Fruit fly (Drosophila melanogaster) whole organism, pupa: ENCODE data around the gene CG7985.

Experiments used
- CG10348 ChIP-seq: fragments of 200-800 bp; sonication (Bioruptor generic); IDR thresholded peaks from 2 replicates; pipeline ENCODE4 v1.3.6; 2022; ENCODE audit warnings: missing biosample characterization, missing genetic modification characterization
- CG12605 ChIP-seq: fragments of 200-800 bp; sonication (Bioruptor generic); IDR thresholded peaks from 2 replicates; pipeline ENCODE4 v1.3.6; 2022; ENCODE audit warnings: missing biosample characterization, missing genetic modification characterization
- CG13204 ChIP-seq: fragments of 200-800 bp; sonication (Bioruptor generic); optimal IDR thresholded peaks from 2 replicates; lab custom pipeline; 2018; ENCODE audit warnings: missing biosample characterization, mild to moderate bottlenecking, missing genetic modification characterization, moderate library complexity
- CG14655 ChIP-seq: fragments of 200-800 bp; sonication (Bioruptor generic); optimal IDR thresholded peaks from 3 replicates; lab custom pipeline; 2017; ENCODE audit warnings: mild to moderate bottlenecking, missing biosample characterization, missing genetic modification reagents, missing genetic modification characterization
- CG15710 ChIP-seq: fragments of 200-800 bp; sonication (Bioruptor generic); optimal IDR thresholded peaks from 2 replicates; lab custom pipeline; 2018; ENCODE audit warnings: missing biosample characterization, mild to moderate bottlenecking, missing genetic modification characterization, moderate library complexity
- CG17806 ChIP-seq: fragments of 200-800 bp; sonication (Bioruptor generic); optimal IDR thresholded peaks from 2 replicates; lab custom pipeline; 2018; ENCODE audit warnings: missing biosample characterization, mild to moderate bottlenecking, missing genetic modification characterization, moderate library complexity
- CG32121 ChIP-seq: fragments of 200-800 bp; sonication (Bioruptor generic); IDR thresholded peaks from 2 replicates; pipeline ENCODE4 v1.3.6; 2022; ENCODE audit warnings: missing biosample characterization, missing genetic modification characterization
- CG34367 ChIP-seq: fragments of 200-800 bp; sonication (Bioruptor generic); optimal IDR thresholded peaks from 2 replicates; lab custom pipeline; 2018; ENCODE audit warnings: missing biosample characterization, mild to moderate bottlenecking, missing genetic modification characterization
- CG4496 ChIP-seq: fragments of 200-800 bp; sonication (Bioruptor generic); IDR thresholded peaks from 3 replicates; pipeline ENCODE4 v1.3.6; 2022; ENCODE audit warnings: missing biosample characterization, missing genetic modification characterization
- CG8159 ChIP-seq: fragments of 200-800 bp; sonication (Bioruptor generic); optimal IDR thresholded peaks from 3 replicates; lab custom pipeline; 2018; ENCODE audit warnings: missing biosample characterization, mild to moderate bottlenecking, missing genetic modification characterization, moderate library complexity
- CG8301 ChIP-seq: fragments of 200-800 bp; sonication (Bioruptor generic); optimal IDR thresholded peaks from 2 replicates; lab custom pipeline; 2018; ENCODE audit warnings: missing biosample characterization, mild to moderate bottlenecking, missing genetic modification characterization
- CG9948 ChIP-seq: fragments of 200-800 bp; sonication (Bioruptor generic); optimal IDR thresholded peaks from 2 replicates; lab custom pipeline; 2018; ENCODE audit warnings: missing biosample characterization, mild to moderate bottlenecking, missing genetic modification characterization, moderate library complexity
- D1 ChIP-seq: fragments of 200-800 bp; sonication (Bioruptor generic); optimal IDR thresholded peaks from 2 replicates; lab custom pipeline; 2018; ENCODE audit warnings: missing biosample characterization, mild to moderate bottlenecking, missing genetic modification characterization, moderate library complexity
- EcR ChIP-seq: fragments of 200-800 bp; sonication (Bioruptor generic); optimal IDR thresholded peaks from 3 replicates; lab custom pipeline; 2019; ENCODE audit warnings: missing biosample characterization, missing genetic modification characterization, mild to moderate bottlenecking, moderate library complexity, missing genetic modification reagents
- Ets98B ChIP-seq: fragments of 200-800 bp; sonication (Bioruptor generic); IDR thresholded peaks from 2 replicates; pipeline ENCODE4 v1.3.6; 2022; ENCODE audit warnings: missing biosample characterization, missing genetic modification characterization
- Pif1A ChIP-seq: fragments of 200-800 bp; sonication (Bioruptor generic); optimal IDR thresholded peaks from 3 replicates; lab custom pipeline; 2016; ENCODE audit warnings: missing biosample characterization, missing genetic modification characterization
- Pif1B ChIP-seq: fragments of 200-800 bp; sonication (Bioruptor generic); optimal IDR thresholded peaks from 3 replicates; lab custom pipeline; 2016; ENCODE audit warnings: missing biosample characterization, missing genetic modification characterization
- Snoo ChIP-seq: fragments of 200-800 bp; sonication (Bioruptor generic); optimal IDR thresholded peaks from 3 replicates; lab custom pipeline; 2017; ENCODE audit warnings: missing biosample characterization, mild to moderate bottlenecking, missing genetic modification characterization, inconsistent platforms
- fd96Ca ChIP-seq: fragments of 200-800 bp; sonication (Bioruptor generic); IDR thresholded peaks from 3 replicates; pipeline ENCODE4 v1.3.6; 2022; ENCODE audit warnings: missing biosample characterization, missing genetic modification characterization
- gl ChIP-seq: fragments of 200-800 bp; sonication (Bioruptor generic); optimal IDR thresholded peaks from 2 replicates; lab custom pipeline; 2018; ENCODE audit warnings: missing biosample characterization, mild to moderate bottlenecking, missing genetic modification characterization
- rn ChIP-seq: fragments of 200-800 bp; sonication (Bioruptor generic); IDR thresholded peaks from 2 replicates; pipeline ENCODE4 v1.3.6; 2022; ENCODE audit warnings: missing biosample characterization, missing genetic modification characterization

CG7985 gene

DNA sequence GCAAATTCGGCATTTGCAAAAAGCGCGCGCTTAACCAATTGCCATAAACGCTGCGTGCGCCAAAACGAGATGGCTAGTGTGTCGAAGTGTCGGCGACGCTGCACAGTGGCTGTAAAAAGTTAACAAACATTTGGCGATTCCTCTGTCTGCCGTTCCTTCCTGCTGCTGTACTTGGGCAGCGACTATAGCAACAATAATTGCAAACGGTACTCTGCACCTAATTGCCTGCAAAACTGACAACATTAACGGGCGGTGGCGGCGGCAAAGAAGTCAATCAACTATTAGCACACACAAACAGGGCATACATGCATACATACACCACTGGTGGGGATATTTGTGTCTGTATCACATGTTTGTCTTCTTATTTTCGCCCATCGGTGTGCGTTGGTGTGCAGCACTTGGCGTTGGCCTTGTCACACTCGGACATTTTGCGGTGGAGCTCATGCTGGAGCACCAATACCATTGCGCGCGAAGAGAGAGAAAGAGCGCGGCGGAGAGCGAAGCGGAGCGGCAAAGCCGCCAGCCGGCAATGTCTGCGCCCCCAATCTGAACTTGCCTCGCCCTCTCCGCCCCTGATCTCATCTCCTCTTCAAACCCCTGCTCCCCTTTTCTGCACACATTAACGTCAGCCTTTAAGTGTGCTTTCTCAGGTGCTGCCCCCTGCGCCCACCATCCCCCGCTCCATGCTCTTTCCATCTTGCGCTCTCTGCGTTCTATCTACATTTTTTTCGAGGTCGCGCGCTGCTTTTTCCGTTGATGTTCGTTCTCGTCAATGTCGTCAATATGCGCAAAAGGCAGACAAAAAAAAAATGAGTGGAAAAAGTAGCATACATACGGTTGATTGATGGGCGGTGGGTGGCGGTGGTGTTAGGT is 44.8 kb downstream of the CG7985 start:
- peak; percentile 4 for TF ChIP-seq CG8301
- TF ChIP-seq EcR (GFP tag; lab: Kevin White, UChicago): peak; percentile 93
- peak; percentile 31 for TF ChIP-seq Snoo (tag; lab: Kevin White, UChicago)
- peak; percentile 36; the same call in 1 of the 2 replicates for TF ChIP-seq CG32121 (GFP tag; lab: Robert Waterston, UW)
- peak; percentile 87 for TF ChIP-seq CG13204
- TF ChIP-seq fd96Ca (GFP tag; lab: Robert Waterston, UW): peak; percentile 39; the same call in 1 of the 3 replicates
- peak; percentile 61 for TF ChIP-seq Ets98B (GFP tag; lab: Robert Waterston, UW)
- TF ChIP-seq CG14655 (GFP tag; lab: Kevin White, UChicago): no peak
- no peak for TF ChIP-seq gl
- no peak for TF ChIP-seq CG8159 (tag; lab: Kevin White, UChicago)
- peak; percentile 2 for TF ChIP-seq Pif1B
- peak; percentile 13; the same call in 1 of the 2 replicates for TF ChIP-seq CG12605 (GFP tag; lab: Robert Waterston, UW)
- TF ChIP-seq Pif1A (GFP tag; lab: Kevin White, UChicago): peak; percentile 19

DNA sequence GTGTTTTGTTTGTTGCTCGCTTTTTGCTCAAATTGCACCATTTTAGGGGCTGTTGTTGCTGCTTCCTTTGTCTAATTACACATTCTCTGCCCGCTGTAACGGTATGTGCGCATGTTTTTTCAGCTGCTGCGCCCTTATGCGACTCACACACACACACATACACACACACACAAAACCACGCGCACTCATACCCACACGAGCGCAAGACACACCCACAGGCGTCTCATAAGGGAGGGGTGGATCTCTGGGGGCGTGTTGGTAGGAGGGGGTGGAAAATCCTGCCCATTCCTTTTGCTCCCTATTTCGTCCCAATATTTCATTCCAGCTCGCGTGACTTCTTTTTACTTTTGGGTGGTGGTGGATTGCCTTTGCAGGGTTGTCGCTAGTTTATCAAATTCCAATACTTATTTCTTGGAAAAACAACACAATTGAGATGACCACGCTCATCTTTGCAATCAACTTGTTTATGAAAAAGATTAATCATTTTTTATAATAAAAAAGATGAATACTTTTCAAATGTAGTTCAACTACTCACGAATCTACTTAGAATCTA is 45.5 kb downstream of the CG7985 start:
- TF ChIP-seq fd96Ca (GFP tag; lab: Robert Waterston, UW) (no peak), CG4496 (GFP tag; lab: Robert Waterston, UW) (0 out of 3 replicates have a peak, but pooled peaks have one; percentile 9)

DNA sequence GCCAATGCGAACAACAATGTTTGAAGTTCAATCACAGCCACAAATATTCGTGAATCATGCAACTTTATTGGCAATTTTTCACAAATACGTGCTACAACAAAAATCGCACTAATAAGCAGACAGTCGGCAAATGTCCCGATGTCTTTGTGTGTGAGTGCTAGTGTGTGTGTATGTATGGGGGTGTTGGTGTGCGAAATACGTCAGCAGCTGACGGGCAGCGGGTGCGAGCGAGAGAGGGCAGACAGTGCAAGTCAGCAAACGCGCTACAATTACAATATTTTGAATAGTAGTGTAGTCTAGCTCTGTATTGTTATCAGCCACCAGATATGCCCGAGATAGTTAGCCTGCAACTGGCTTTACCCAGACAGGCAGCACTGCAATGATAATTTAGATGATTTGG is 46.4 kb downstream of the CG7985 start:
- TF ChIP-seq EcR (GFP tag; lab: Kevin White, UChicago) (no peak), Pif1A (GFP tag; lab: Kevin White, UChicago) (no peak), CG15710 (tag; lab: Kevin White, UChicago) (no peak), CG9948 (tag; lab: Kevin White, UChicago) (no peak), CG4496 (GFP tag; lab: Robert Waterston, UW) (no peak), Pif1B (no peak), Snoo (tag; lab: Kevin White, UChicago) (no peak), CG10348 (no peak), Ets98B (GFP tag; lab: Robert Waterston, UW) (no peak), rn (no peak), CG14655 (GFP tag; lab: Kevin White, UChicago) (no peak), D1 (tag; lab: Kevin White, UChicago) (no peak), CG32121 (GFP tag; lab: Robert Waterston, UW) (no peak)

DNA sequence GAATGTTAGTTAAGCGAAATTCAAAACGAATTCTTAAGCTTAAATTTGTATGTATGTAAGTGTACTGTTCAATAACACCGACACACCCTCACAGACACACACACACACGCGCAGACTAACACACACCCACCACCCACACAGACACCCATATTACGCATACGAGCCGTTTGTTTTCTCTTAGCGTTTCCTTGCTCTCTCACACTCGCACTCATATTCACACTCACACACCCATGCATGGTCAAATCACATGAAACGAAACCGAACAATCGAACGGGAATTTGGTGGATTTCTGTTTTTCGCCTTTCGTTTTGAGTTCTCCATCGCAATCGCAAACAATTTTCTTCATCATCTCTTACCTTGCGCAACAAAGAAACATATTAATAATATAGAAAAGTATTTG is 49.6 kb downstream of the CG7985 start:
- no peak for TF ChIP-seq CG13204
- no peak for TF ChIP-seq CG4496 (GFP tag; lab: Robert Waterston, UW)
- no peak for TF ChIP-seq CG9948 (tag; lab: Kevin White, UChicago)
- TF ChIP-seq Snoo (tag; lab: Kevin White, UChicago): no peak
- peak; percentile 4; the same call in 1 of the 2 replicates for TF ChIP-seq Ets98B (GFP tag; lab: Robert Waterston, UW)
- no peak for TF ChIP-seq gl
- no peak for TF ChIP-seq CG12605 (GFP tag; lab: Robert Waterston, UW)
- TF ChIP-seq fd96Ca (GFP tag; lab: Robert Waterston, UW): no peak

DNA sequence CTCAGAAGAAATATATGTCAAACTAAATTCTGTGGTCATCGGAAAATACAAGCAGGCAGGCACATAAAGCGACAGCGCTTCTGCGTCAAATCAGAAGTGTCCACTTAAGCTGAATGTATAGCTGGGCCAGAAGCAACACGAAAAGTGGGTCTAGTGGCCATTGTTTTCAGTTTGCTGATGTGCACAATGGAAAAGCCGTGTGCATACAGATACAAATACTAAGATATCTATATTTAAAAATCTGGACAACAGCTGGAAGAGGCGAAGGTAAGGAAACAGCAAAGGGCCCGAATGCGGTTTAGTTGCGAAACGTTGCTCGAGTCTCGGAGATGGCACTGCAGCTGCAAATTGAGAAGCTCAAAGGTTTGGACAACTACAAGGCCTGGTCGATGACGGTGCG is 51.2 kb downstream of the CG7985 start, which contains the start of gene CG18598:
CG18598 (plus strand) TSS at position 301 of the 400 bp plus-strand sequence.
- TF ChIP-seq CG8301 (no peak), Snoo (tag; lab: Kevin White, UChicago) (no peak), CG4496 (GFP tag; lab: Robert Waterston, UW) (no peak), rn (no peak), fd96Ca (GFP tag; lab: Robert Waterston, UW) (no peak), CG15710 (tag; lab: Kevin White, UChicago) (no peak), CG10348 (no peak), EcR (GFP tag; lab: Kevin White, UChicago) (no peak), CG32121 (GFP tag; lab: Robert Waterston, UW) (no peak), CG13204 (no peak), CG17806 (tag; lab: Kevin White, UChicago) (no peak)

DNA sequence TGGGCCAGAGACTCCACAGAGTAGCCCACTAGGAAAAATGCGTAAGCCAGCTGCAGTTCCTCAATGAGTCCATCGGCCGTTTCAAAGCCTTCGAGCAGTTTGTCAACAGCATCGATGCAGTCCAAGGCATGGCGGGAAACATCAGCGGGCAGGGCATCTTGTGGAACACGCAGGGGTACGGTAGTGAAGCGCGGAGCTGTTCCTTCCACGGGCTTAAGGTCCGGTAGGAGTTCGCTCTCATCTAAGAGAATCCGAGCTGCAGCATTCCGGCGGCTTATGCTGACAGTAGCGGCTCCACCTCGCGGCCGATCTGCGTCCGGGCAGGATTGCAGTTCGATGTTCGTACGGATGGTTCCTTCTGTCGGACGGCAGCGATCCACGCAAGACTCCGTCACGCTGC is 52.2 kb downstream of the CG7985 start:
- TF ChIP-seq Pif1A (GFP tag; lab: Kevin White, UChicago) (no peak), Pif1B (no peak), gl (no peak), fd96Ca (GFP tag; lab: Robert Waterston, UW) (no peak), CG14655 (GFP tag; lab: Kevin White, UChicago) (no peak), CG34367 (tag; lab: Kevin White, UChicago) (no peak), CG10348 (no peak), CG8301 (no peak)
